Fruit fly (Drosophila melanogaster) Kc167 (cell line): Measurements from ENCODE around the gene CG10853.

Experiments used
- Myc ChIP-seq: fragments of >200 bp; optimal IDR thresholded peaks from 2 replicates; lab custom pipeline; 2017; ENCODE audit warnings: missing external identifiers
- Sin3A ChIP-seq: fragments of >200 bp; optimal IDR thresholded peaks from 2 replicates; lab custom pipeline; 2018; ENCODE audit warnings: missing external identifiers
- h ChIP-seq: fragments of >200 bp; optimal IDR thresholded peaks from 3 replicates; lab custom pipeline; 2018; ENCODE audit warnings: missing external identifiers
- insv ChIP-seq: fragments of >200 bp; optimal IDR thresholded peaks from 3 replicates; lab custom pipeline; 2018; ENCODE audit warnings: missing external identifiers
- psq ChIP-seq: fragments of >200 bp; optimal IDR thresholded peaks from 2 replicates; lab custom pipeline; 2017; ENCODE audit warnings: missing external identifiers
- ttk ChIP-seq: sonication (Bioruptor generic); optimal IDR thresholded peaks from 2 replicates; lab custom pipeline; 2017; ENCODE audit warnings: missing external identifiers

Gene CG10853

DNA sequence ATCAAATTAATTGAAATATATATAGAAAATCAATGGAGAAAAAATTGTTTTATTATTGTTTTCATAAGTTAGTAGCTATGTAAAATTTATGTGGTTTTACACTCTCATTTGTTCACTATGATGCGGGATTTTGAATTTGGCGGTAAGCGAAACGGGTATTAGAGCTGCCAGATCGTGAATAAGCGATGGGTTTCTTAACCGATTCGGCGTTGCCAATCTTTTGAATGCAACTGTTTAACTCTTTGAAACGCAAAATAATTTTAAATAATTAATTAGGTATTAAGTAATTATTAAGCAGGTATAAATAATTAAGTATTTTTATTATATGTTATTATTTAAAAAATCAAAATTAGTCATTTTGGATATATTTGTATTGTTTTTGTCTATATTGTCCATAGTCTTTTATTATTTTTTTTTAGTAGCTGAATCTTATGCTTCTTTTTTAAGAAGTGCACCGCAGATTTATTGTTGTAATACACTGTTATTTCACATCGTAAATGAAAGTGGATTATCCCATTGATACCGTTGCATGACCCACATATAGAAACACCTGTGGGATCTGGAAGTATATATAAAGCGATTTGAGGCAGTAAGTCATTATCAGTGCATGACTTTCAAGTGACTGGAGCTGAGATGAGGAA, at the start of gene CG10853:
Gene CG10853, plus strand, starts transcription at position 591 of the 641 bp plus-strand sequence.
- TF ChIP-seq Myc (lab: Kevin White, UChicago) (no peak), insv (lab: Kevin White, UChicago) (no peak), Sin3A (lab: Kevin White, UChicago) (no peak), ttk (lab: Kevin White, UChicago) (no peak), h (lab: Kevin White, UChicago) (no peak), psq (no peak)

DNA sequence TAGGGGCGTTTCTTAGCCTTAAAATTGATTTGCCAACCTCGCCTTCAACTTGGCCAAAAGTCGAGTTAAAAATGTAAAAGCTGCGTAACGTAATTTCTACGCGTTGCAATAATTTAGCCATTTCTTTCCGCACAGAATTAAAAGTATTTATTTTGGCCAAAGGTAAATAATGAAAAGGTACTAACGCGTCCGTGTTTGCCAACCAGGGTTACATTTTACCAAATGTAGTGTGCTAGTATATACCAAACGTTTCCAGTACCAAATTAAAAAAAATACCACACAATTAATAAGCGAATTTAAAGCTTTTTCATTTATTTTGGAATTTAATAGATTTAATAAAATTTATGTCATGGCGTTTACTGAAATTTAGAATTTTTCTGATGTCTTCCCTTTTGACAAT, 48.7 kb upstream of the CG10853 start, which contains the start of gene Ccz1:
Gene Ccz1, minus strand, starts transcription at position 179 of the 400 bp plus-strand sequence.
- TF ChIP-seq insv (lab: Kevin White, UChicago) (no peak), Sin3A (lab: Kevin White, UChicago) (no peak), ttk (lab: Kevin White, UChicago) (no peak), Myc (lab: Kevin White, UChicago) (no peak)

DNA sequence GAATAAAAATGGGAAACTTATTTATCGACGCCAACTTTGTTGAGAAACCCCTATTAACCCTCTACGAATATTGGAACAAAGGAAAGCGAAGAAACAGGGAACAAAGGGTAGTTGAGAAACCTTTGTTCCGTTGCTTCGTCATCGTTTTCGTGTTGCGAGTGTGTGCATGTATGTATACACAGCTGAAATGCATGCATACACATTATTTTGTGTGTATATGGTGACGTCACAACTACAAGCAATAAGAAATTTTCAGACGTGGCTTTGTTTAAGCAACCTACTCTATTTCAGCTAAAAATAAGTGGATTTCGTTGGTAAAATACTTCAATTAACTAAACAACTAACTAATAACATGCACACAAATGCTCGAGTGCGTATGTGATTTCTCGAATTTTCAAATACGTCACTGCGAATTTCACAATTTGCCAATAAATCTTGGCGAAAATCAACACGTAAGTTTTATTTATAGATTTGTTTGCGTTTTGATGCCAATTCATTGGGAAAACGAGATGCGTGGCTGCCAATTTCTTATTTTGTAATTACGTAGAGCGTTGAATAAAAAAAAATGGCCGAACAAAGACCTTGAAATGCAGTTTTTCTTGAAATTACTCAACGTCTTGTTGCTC, 45.7 kb upstream of the CG10853 start:
- TF ChIP-seq Myc (lab: Kevin White, UChicago) (no peak), psq (no peak)

DNA sequence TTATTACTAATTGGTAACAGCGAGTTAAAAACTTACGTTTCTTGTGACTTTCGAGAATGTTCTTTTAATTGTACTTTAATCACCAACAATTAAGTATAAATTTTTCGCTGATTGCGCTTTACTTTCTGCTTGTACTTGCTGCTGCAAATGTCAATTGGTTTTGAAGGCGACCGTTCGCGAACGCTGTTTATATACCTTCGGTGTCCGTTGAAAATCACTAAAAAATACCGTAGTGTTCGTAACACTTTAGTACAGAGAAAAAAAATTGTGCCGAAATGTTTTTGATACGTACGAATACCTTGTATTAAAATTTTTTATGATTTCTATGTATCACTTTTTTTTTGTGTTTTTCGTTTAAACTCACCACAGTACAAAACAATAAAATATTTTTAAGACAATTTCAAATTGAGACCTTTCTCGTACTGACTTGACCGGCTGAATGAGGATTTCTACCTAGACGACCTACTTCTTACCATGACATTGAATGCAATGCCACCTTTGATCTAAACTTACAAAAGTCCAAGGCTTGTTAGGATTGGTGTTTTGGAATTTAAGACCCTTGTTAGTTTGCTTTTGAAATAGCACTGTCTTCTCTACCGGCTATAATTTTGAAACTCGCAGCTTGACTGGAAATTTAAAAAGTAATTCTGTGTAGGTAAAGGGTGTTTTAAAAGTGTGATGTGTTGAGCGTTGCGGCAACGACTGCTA, 45.0 kb upstream of the CG10853 start, which contains the start of gene Ubi-p63E:
Gene Ubi-p63E, minus strand, starts transcription at position 694 of the 708 bp plus-strand sequence.
- TF ChIP-seq ttk (lab: Kevin White, UChicago) (no peak), Myc (lab: Kevin White, UChicago) (no peak), Sin3A (lab: Kevin White, UChicago) (no peak)

DNA sequence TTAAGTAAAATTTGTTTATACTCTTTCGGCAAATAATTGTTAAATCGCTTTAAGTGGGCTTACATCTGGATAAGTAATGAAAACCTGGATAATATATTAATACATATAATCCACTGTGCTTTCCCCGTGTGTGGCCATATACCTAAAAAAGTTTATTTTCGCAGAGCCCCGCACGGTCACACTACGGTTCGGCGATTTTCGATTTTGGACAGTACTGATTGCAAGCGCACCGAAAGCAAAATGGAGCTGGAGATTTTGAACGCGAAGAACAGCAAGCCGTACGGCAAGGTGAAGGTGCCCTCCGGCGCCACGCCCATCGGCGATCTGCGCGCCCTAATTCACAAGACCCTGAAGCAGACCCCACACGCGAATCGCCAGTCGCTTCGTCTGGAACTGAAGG, 44.4 kb upstream of the CG10853 start, which contains the start of gene Sc2:
Gene Sc2, plus strand, starts transcription at position 192 of the 400 bp plus-strand sequence.
- TF ChIP-seq Sin3A (lab: Kevin White, UChicago) (no peak), psq (no peak), insv (lab: Kevin White, UChicago) (no peak), Myc (lab: Kevin White, UChicago) (no peak), h (lab: Kevin White, UChicago) (no peak), ttk (lab: Kevin White, UChicago) (no peak)

DNA sequence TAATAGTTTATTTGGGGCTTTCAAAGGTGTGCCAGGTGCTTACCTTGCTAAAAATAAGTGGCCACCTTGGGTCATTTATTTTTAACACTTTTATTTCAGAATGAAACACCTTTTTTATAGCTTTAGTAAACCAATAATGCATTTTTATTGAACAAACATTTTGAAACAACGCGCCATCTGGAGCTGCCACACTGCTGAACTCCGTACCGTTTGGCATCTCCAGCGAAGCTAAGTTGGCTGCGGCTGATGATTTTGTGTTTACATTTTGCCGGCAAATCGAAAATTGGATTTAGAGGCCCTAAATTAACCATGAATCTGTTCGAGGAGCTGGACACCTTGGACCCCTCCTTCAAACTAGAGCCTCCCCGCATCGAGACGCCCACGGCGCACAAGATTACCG, 42.6 kb upstream of the CG10853 start, which contains the start of gene ida:
Gene ida, plus strand, starts transcription at position 234 of the 400 bp plus-strand sequence.
- no peak for TF ChIP-seq h (lab: Kevin White, UChicago)

DNA sequence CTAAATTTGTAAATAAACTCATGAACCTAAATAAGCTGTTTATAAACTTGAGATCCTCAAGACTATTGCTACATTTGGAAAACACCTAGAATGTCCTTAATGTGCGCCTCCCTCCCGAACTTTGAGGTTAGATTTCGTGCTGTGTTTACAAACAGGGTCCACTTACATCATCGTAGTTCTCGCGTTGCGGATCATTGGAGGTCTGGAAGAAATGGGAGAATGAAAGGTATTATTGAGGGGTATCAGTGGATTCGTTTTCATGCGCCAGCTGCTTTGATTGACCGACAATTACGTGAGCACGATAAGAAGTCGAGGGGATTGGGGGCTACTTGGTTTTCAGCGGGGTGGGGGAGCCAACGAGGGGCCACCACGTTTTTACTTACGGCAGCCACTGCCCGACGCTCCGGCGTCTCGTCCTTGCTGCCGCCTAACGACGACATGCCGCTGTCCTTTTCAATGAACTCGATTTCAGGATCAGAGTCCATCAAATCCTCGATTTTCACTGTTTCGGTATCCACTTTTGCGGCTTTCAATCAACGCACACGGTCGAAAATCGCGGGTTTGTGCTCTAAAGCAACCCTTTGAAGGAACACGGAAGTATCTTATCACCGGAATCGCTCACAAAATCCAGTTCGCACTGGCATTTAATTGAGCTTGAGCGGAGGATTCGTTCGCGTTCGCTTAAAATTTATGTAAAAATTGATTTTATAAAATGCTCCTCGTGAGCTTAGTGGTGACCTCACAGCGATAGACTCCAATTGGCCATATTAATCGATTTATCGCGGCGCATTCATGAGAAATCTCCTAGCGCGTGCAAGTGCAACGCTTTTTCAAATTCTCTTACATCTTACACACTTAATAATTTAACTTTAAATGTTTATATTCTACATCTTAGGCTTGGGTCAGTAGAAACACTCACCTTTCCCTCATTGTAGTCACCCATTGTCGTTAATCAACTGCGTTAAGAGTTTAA, 38.6 kb upstream of the CG10853 start:
- TF ChIP-seq insv (lab: Kevin White, UChicago): no peak
- no peak for TF ChIP-seq Sin3A (lab: Kevin White, UChicago)
- TF ChIP-seq psq: no peak
- no peak for TF ChIP-seq Myc (lab: Kevin White, UChicago)
- TF ChIP-seq ttk (lab: Kevin White, UChicago): no peak
- no peak for TF ChIP-seq h (lab: Kevin White, UChicago)

DNA sequence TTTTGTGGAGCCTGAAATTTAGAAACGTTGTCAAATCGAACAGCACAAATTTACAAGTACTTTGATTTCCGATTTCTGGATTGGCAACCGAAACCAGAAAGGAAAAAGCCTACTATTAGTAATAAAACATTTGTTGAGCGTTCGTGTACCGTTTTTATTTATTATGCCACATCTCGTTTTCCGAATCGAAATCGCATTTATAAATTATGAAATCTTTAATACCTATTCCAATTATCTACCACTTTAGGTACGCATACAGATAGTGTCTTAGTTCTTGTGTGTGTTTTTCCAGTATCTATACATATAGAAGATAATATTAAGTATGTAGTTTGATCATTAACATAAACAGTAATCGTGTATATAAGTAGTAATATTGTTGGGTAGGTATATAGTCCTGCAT, 37.9 kb upstream of the CG10853 start, which contains the start of gene mge:
Gene mge, minus strand, starts transcription at position 101 of the 400 bp plus-strand sequence.
- no peak for TF ChIP-seq Sin3A (lab: Kevin White, UChicago)
- TF ChIP-seq psq: no peak
- no peak for TF ChIP-seq h (lab: Kevin White, UChicago)
- TF ChIP-seq ttk (lab: Kevin White, UChicago): no peak
- no peak for TF ChIP-seq Myc (lab: Kevin White, UChicago)
- TF ChIP-seq insv (lab: Kevin White, UChicago): no peak

DNA sequence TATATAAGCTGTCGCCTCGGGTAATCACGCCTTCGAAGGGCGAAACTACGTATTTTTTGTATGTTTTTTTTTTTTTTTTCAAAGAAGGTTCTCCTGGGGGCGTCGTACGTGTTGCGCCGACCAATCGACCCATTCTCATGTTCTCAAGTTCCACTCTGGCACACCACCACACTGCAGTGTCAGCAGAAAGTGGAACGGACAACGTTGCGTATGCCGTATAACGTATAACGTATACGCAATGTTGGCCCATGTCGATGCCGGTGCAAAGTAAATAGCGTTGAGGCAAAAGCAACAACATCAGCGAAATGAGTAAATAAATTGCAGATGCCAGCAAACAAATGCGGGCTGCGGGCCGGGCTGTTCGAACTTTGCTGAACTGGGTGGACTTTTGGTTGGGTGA, 35.6 kb upstream of the CG10853 start:
- no peak for TF ChIP-seq ttk (lab: Kevin White, UChicago)
- no peak for TF ChIP-seq Sin3A (lab: Kevin White, UChicago)
- no peak for TF ChIP-seq h (lab: Kevin White, UChicago)
- TF ChIP-seq insv (lab: Kevin White, UChicago): no peak
- TF ChIP-seq psq: no peak
- no peak for TF ChIP-seq Myc (lab: Kevin White, UChicago)

DNA sequence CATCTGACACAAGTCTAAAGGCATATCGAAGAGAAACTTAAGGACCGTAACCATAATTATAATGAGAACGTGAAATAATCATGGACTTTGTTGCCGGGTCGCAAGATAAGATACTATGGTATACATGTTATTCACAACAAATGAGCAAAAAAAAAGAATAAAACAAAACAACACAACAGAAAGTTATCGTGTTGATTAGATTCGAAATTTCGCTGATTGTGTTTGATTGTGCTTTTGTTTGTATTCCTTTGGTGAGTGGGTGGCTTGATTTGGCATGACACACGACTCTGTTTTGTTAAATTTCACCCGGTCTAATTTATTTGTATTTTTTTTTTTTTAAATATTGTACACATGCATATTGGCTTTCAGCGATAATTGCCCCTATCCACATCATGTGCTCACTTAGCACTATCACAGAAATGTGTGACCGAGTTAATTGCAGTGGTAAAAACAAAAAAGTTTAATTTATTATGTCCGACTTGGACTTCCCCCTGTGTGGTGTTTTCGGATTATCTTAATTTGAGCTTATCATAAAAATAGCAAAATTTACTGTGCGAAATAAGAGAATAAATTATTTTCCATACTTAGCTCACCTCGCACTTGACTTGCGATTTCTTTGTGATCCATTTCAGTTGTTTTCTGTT, 23.9 kb upstream of the CG10853 start:
- TF ChIP-seq Myc (lab: Kevin White, UChicago): no peak
- TF ChIP-seq Sin3A (lab: Kevin White, UChicago): no peak
- TF ChIP-seq h (lab: Kevin White, UChicago): no peak
- TF ChIP-seq psq: no peak
- no peak for TF ChIP-seq insv (lab: Kevin White, UChicago)
- TF ChIP-seq ttk (lab: Kevin White, UChicago): no peak
